Fruit fly (Drosophila melanogaster): ENCODE data around the gene phol.
A peak's percentile ranks its signal among the peaks of the same experiment; 100 is the strongest.

DNA sequence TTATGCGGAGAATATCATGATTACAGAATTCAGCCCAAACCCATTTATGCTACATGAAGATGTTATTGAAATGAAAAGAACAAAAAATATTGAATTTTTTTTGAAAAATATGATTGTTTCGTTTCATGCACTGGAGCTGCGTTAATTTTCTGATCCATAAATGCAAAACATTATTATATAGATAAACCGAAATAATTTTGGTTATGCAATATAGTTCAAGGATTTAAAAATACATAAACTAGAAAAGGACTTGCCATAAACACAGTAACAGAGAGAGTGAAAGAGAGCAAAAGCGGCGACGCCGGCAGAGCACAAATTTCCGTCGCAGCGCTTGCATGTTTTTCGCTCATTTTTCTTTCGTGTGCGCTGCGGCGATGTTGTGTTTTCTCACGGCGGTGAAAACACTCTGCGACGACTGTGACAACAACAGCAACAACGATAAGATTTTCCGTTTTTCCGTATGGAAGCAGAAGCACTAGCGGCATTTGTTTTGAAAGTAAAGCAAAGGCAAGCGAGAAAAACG, 6.2 kb upstream of the phol start:
- TF ChIP-seq esn (GFP tag; optimal IDR thresholded peaks at IDR 0.05) (peak; percentile 93), CG6808 (GFP tag; optimal IDR thresholded peaks at IDR 0.05) (peak; percentile 83), Ets96B (tag; optimal IDR thresholded peaks at IDR 0.05) (peak; percentile 92), Sox102F (GFP tag; optimal IDR thresholded peaks at IDR 0.05) (peak; percentile 89), Hr38 (GFP tag; optimal IDR thresholded peaks at IDR 0.05) (no peak), net (GFP tag; optimal IDR thresholded peaks at IDR 0.05) (peak; percentile 91)

Measured in whole organism, prepupa.